Worm (Caenorhabditis elegans): ENCODE results near the gene srlf-2.

DNA sequence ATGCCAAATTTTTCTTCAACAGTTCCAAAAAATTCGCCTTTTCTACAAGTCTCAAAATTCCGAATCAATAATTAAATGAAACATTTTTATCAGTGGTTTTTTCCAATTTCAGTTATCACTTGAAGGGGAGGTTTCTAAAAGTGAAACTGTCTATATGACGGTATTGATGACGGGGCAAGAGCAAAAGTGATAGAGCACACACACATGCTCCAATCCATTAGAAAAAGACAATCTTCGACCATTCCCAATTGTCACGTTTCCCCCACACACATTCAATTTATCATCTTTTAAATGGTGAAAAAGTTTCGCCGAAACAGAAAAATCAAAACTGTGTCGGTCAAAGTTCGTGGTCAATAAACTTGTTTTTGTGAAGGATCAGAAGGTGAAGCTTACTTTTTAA is 36.8 kb upstream of the srlf-2 start:
- TF ChIP-seq unc-39 (tag; optimal IDR thresholded peaks at IDR 0.05) (no peak), pha-4 (tag; optimal IDR thresholded peaks at IDR 0.05) (peak; percentile 33), nfya-1 (tag; optimal IDR thresholded peaks at IDR 0.05; ENCODE audit: insufficient read depth) (no peak), lin-39 (tag; optimal IDR thresholded peaks at IDR 0.05) (no peak), elt-3 (tag; optimal IDR thresholded peaks at IDR 0.05) (no peak), nhr-77 (tag; optimal IDR thresholded peaks at IDR 0.05) (no peak), fos-1 (tag; optimal IDR thresholded peaks at IDR 0.05) (no peak), ztf-11 (tag; optimal IDR thresholded peaks at IDR 0.05) (no peak), unc-62 (GFP tag; optimal IDR thresholded peaks at IDR 0.05) (no peak), nhr-43 (tag; optimal IDR thresholded peaks at IDR 0.05; ENCODE audit: poor library complexity, severe bottlenecking) (no peak), nhr-11 (tag; optimal IDR thresholded peaks at IDR 0.05) (no peak)
